Worm (Caenorhabditis elegans) whole organism, L4 larva: ENCODE data around the gene C44B9.3.

Experiments used
- D1046.2 ChIP-seq: fragments of 200-800 bp; sonication (Bioruptor generic); IDR thresholded peaks from 2 replicates; pipeline ENCODE4 v1.3.6; 2022; ENCODE audit warnings: missing genetic modification characterization, missing compliant biosample characterization
- F26F4.8 ChIP-seq: fragments of 200-800 bp; sonication (Bioruptor generic); conservative IDR thresholded peaks from 2 replicates; pipeline ENCODE4 v1.3.6; 2022; ENCODE audit warnings: missing genetic modification characterization, missing compliant biosample characterization
- F44E2.7 ChIP-seq: fragments of 200-800 bp; sonication (Bioruptor generic); IDR thresholded peaks from 2 replicates; pipeline ENCODE4 v2.1.2; 2022; ENCODE audit warnings: missing genetic modification characterization, missing compliant biosample characterization
- T20F7.1 ChIP-seq: fragments of 200-800 bp; sonication (Bioruptor generic); optimal IDR thresholded peaks from 2 replicates; lab custom pipeline; 2018; ENCODE audit warnings: mild to moderate bottlenecking, missing genetic modification characterization, missing compliant biosample characterization
- Y105C5A.15 ChIP-seq: fragments of 200-800 bp; sonication (Bioruptor generic); IDR thresholded peaks from 2 replicates; pipeline ENCODE4 v1.3.6; 2022; ENCODE audit warnings: missing genetic modification characterization, missing compliant biosample characterization
- aly-2 ChIP-seq: sonication (generic microtip); optimal IDR thresholded peaks from 2 replicates; lab custom pipeline; 2018; ENCODE audit warnings: missing biosample characterization, missing genetic modification characterization
- ama-1 ChIP-seq: fragments of 150-350 bp; optimal IDR thresholded peaks from 2 replicates; lab custom pipeline; 2014; ENCODE audit warnings: inconsistent platforms, mixed read lengths
- ceh-20 ChIP-seq: fragments of 200-800 bp; sonication (Bioruptor generic); IDR thresholded peaks from 2 replicates; pipeline ENCODE4 v1.3.6; 2022; ENCODE audit warnings: missing genetic modification reagents, missing genetic modification characterization, missing compliant biosample characterization
- ceh-28 ChIP-seq: fragments of 150-350 bp; optimal IDR thresholded peaks from 2 replicates; lab custom pipeline; 2014; ENCODE audit warnings: missing biosample characterization, missing genetic modification reagents, missing genetic modification characterization
- ceh-62 ChIP-seq: sonication (generic microtip); optimal IDR thresholded peaks from 2 replicates; lab custom pipeline; 2017; ENCODE audit warnings: missing biosample characterization, missing genetic modification characterization
- dmd-9 ChIP-seq: fragments of 200-800 bp; sonication (Bioruptor generic); IDR thresholded peaks from 2 replicates; pipeline ENCODE4 v1.3.6; 2022; ENCODE audit warnings: missing genetic modification reagents, missing genetic modification characterization, missing compliant biosample characterization
- dve-1 ChIP-seq: sonication (generic microtip); optimal IDR thresholded peaks from 2 replicates; lab custom pipeline; 2017; ENCODE audit warnings: antibody characterized with exemption, mild to moderate bottlenecking, missing genetic modification characterization, missing compliant biosample characterization; ENCODE audit not compliant: insufficient read depth
- egl-43 ChIP-seq: fragments of 200-800 bp; sonication (Bioruptor generic); IDR thresholded peaks from 2 replicates; pipeline ENCODE4 v1.3.6; 2022; ENCODE audit warnings: missing genetic modification reagents, missing genetic modification characterization, missing compliant biosample characterization
- fkh-10 ChIP-seq: fragments of 150-350 bp; optimal IDR thresholded peaks from 2 replicates; lab custom pipeline; 2014; ENCODE audit warnings: missing biosample characterization, missing genetic modification reagents, missing genetic modification characterization
- fos-1 ChIP-seq: fragments of 150-350 bp; optimal IDR thresholded peaks from 2 replicates; lab custom pipeline; 2014; ENCODE audit warnings: missing biosample characterization, missing genetic modification characterization
- hlh-11 ChIP-seq: fragments of 200-800 bp; sonication (Bioruptor generic); optimal IDR thresholded peaks from 2 replicates; lab custom pipeline; 2018; ENCODE audit warnings: mild to moderate bottlenecking, missing genetic modification characterization, missing compliant biosample characterization
- jun-1 ChIP-seq: fragments of 150-350 bp; optimal IDR thresholded peaks from 2 replicates; lab custom pipeline; 2014; ENCODE audit warnings: missing biosample characterization, missing genetic modification reagents, missing genetic modification characterization
- lim-7 ChIP-seq: fragments of 200-800 bp; sonication (Bioruptor generic); IDR thresholded peaks from 2 replicates; pipeline ENCODE4 v1.3.6; 2022; ENCODE audit warnings: missing genetic modification characterization, missing compliant biosample characterization
- mxl-3 ChIP-seq: fragments of 200-800 bp; sonication (Bioruptor generic); optimal IDR thresholded peaks from 2 replicates; lab custom pipeline; 2018; ENCODE audit warnings: mild to moderate bottlenecking, missing genetic modification characterization, missing compliant biosample characterization
- nhr-10 ChIP-seq: fragments of 150-350 bp; optimal IDR thresholded peaks from 2 replicates; lab custom pipeline; 2014; ENCODE audit warnings: missing biosample characterization, missing genetic modification characterization
- nhr-11 ChIP-seq: fragments of 150-350 bp; optimal IDR thresholded peaks from 2 replicates; lab custom pipeline; 2014; ENCODE audit warnings: missing biosample characterization, missing genetic modification characterization
- nhr-41 ChIP-seq: fragments of 200-800 bp; sonication (Bioruptor generic); IDR thresholded peaks from 2 replicates; pipeline ENCODE4 v1.3.6; 2022; ENCODE audit warnings: missing genetic modification reagents, missing genetic modification characterization, missing compliant biosample characterization
- nhr-48 ChIP-seq: sonication (generic microtip); optimal IDR thresholded peaks from 2 replicates; lab custom pipeline; 2016; ENCODE audit warnings: mild to moderate bottlenecking, missing genetic modification characterization, missing compliant biosample characterization
- nhr-76 ChIP-seq: fragments of 150-350 bp; optimal IDR thresholded peaks from 2 replicates; lab custom pipeline; 2014; ENCODE audit warnings: missing biosample characterization, missing genetic modification characterization
- nhr-77 ChIP-seq: fragments of 150-350 bp; optimal IDR thresholded peaks from 2 replicates; lab custom pipeline; 2014; ENCODE audit warnings: missing biosample characterization, missing genetic modification characterization
- rbr-2 ChIP-seq: sonication (generic microtip); optimal IDR thresholded peaks from 2 replicates; lab custom pipeline; 2016; ENCODE audit warnings: missing genotype, missing genetic modification characterization, missing compliant biosample characterization
- saeg-2 ChIP-seq: fragments of 200-800 bp; sonication (Bioruptor generic); IDR thresholded peaks from 2 replicates; pipeline ENCODE4 v1.3.6; 2022; ENCODE audit warnings: missing genetic modification reagents, missing genetic modification characterization, missing compliant biosample characterization
- set-16 ChIP-seq: fragments of 200-800 bp; sonication (Bioruptor generic); IDR thresholded peaks from 2 replicates; pipeline ENCODE4 v1.3.6; 2022; ENCODE audit warnings: missing genetic modification reagents, missing genetic modification characterization, missing compliant biosample characterization
- skn-1 ChIP-seq: fragments of 150-350 bp; optimal IDR thresholded peaks from 2 replicates; lab custom pipeline; 2014; ENCODE audit warnings: missing biosample characterization, missing genetic modification characterization
- snpc-1.2 ChIP-seq: fragments of 200-800 bp; sonication (Bioruptor generic); IDR thresholded peaks from 2 replicates; pipeline ENCODE4 v1.3.6; 2022; ENCODE audit warnings: missing genetic modification reagents, missing genetic modification characterization, missing compliant biosample characterization
- spr-3 ChIP-seq: fragments of 200-800 bp; sonication (Bioruptor generic); optimal IDR thresholded peaks from 2 replicates; lab custom pipeline; 2018; ENCODE audit warnings: mild to moderate bottlenecking, missing genetic modification characterization, missing compliant biosample characterization
- tra-1 ChIP-seq: fragments of 200-800 bp; sonication (Bioruptor generic); IDR thresholded peaks from 2 replicates; pipeline ENCODE4 v1.3.6; 2022; ENCODE audit warnings: missing genetic modification reagents, missing genetic modification characterization, missing compliant biosample characterization
- unc-39 ChIP-seq: sonication (generic microtip); optimal IDR thresholded peaks from 2 replicates; lab custom pipeline; 2017; ENCODE audit warnings: missing biosample characterization, missing genetic modification characterization
- unc-62 ChIP-seq, 3 experiments: fragments of 150-350 bp in 1 of 3; sonication (generic microtip); optimal IDR thresholded peaks in 2 of 3; peaks in 1 of 3; 1 replicate in 1 of 3; 2 replicates in 2 of 3; lab custom pipeline; 2014 to 2017; ENCODE audit warnings: missing biosample characterization in 3 of 3, missing genetic modification characterization in 3 of 3, missing genetic modification reagents in 3 of 3, missing genotype in 1 of 3
- vab-7 ChIP-seq: fragments of 200-800 bp; sonication (Bioruptor generic); IDR thresholded peaks from 2 replicates; pipeline ENCODE4 v1.3.6; 2022; ENCODE audit warnings: missing genetic modification reagents, missing genetic modification characterization, missing compliant biosample characterization

C44B9.3 gene

ce11 chrIII:10868653-10869392, 11.2 kb downstream of the C44B9.3 start, which contains the start of the genes cey-4 and vps-50 (continued):
- TF ChIP-seq mxl-3 (GFP tag; lab: Kevin White, UChicago) (no peak), egl-43 (GFP tag; lab: Robert Waterston, UW) (no peak), dmd-9 (GFP tag; lab: Robert Waterston, UW) (no peak)

ce11 chrIII:10867086-10867485, 12.9 kb downstream of the C44B9.3 start:
- TF ChIP-seq hlh-11 (tag; lab: Kevin White, UChicago) (no peak), nhr-41 (no peak), set-16 (GFP tag; lab: Robert Waterston, UW) (peak; percentile 91), egl-43 (GFP tag; lab: Robert Waterston, UW) (0 out of 2 replicates have a peak, but pooled peaks have one; percentile 36), nhr-77 (no peak), aly-2 (tag; lab: Kevin White, UChicago) (no peak), fkh-10 (GFP tag; lab: Kevin White, UChicago) (no peak), dve-1 (tag; lab: Kevin White, UChicago) (no peak)

- TF ChIP-seq unc-62 (GFP tag; optimal IDR thresholded peaks at IDR 0.05 in 1 of 2; lab: Kevin White, UChicago) (peak in 1 of 2 experiments; percentile 86), unc-62 (tag; optimal IDR thresholded peaks at IDR 0.05; lab: Kevin White, UChicago) (no peak), ceh-28 (peak; percentile 90), lim-7 (no peak), D1046.2 (GFP tag; lab: Robert Waterston, UW) (no peak), ama-1 (lab: Kevin White, UChicago) (no peak), tra-1 (GFP tag; lab: Robert Waterston, UW) (no peak), nhr-77 (no peak), nhr-76 (tag; lab: Kevin White, UChicago) (no peak), unc-39 (no peak), fos-1 (tag; lab: Kevin White, UChicago) (no peak), ceh-62 (tag; lab: Kevin White, UChicago) (no peak), F26F4.8 (GFP tag; lab: Robert Waterston, UW) (no peak)
- TF ChIP-seq, all 104 proteins: peak for 2
These were observed 18.6 kb downstream of the C44B9.3 start for ce11 chrIII:10861375-10861774.

ce11 chrIII:10857984-10858383, 22.0 kb downstream of the C44B9.3 start, which contains the start of gene oxi-1:
Gene oxi-1 (plus strand): TSS chrIII:10858284.
- TF ChIP-seq nhr-77 (no peak), dmd-9 (GFP tag; lab: Robert Waterston, UW) (no peak), F44E2.7 (GFP tag; lab: Robert Waterston, UW) (no peak), ceh-20 (no peak), spr-3 (GFP tag; lab: Kevin White, UChicago) (no peak), vab-7 (GFP tag; lab: Robert Waterston, UW) (no peak), rbr-2 (tag; lab: Kevin White, UChicago) (no peak), nhr-41 (no peak), skn-1 (tag; lab: Kevin White, UChicago) (no peak), Y105C5A.15 (GFP tag; lab: Robert Waterston, UW) (no peak), hlh-11 (tag; lab: Kevin White, UChicago) (no peak), saeg-2 (GFP tag; lab: Robert Waterston, UW) (no peak), snpc-1.2 (GFP tag; lab: Robert Waterston, UW) (no peak), nhr-11 (no peak), jun-1 (tag; lab: Kevin White, UChicago) (no peak), nhr-10 (tag; lab: Kevin White, UChicago) (no peak), T20F7.1 (GFP tag; lab: Kevin White, UChicago) (no peak), nhr-48 (no peak)
